Worm (Caenorhabditis elegans) whole organism, L1 larva: ENCODE data around the gene Y66D12A.16.

ENCODE experiments used
- Y116A8C.19 ChIP-seq: sonication (generic microtip); optimal IDR thresholded peaks from 2 replicates; lab custom pipeline; 2016; ENCODE audit warnings: missing compliant biosample characterization, missing genetic modification characterization, borderline replicate concordance
- blmp-1 ChIP-seq: fragments of 150-350 bp; optimal IDR thresholded peaks from 2 replicates; lab custom pipeline; 2014; ENCODE audit warnings: missing biosample characterization, missing genetic modification characterization
- efl-3 ChIP-seq: fragments of 200-800 bp; sonication (Bioruptor generic); optimal IDR thresholded peaks from 2 replicates; lab custom pipeline; 2018; ENCODE audit warnings: mild to moderate bottlenecking, missing genetic modification characterization, missing compliant biosample characterization
- mab-9 ChIP-seq: fragments of 200-800 bp; sonication (Bioruptor generic); IDR thresholded peaks from 2 replicates; pipeline ENCODE4 v1.3.6; 2022; ENCODE audit warnings: missing genetic modification reagents, missing genetic modification characterization, missing compliant biosample characterization
- nhr-237 ChIP-seq: fragments of 150-350 bp; optimal IDR thresholded peaks from 2 replicates; lab custom pipeline; 2014; ENCODE audit warnings: missing biosample characterization, missing genetic modification characterization
- tlp-1 ChIP-seq: fragments of 150-350 bp; optimal IDR thresholded peaks from 2 replicates; lab custom pipeline; 2014; ENCODE audit warnings: missing biosample characterization, missing genetic modification characterization
- xbp-1 ChIP-seq: sonication (generic microtip); optimal IDR thresholded peaks from 2 replicates; lab custom pipeline; 2016; ENCODE audit warnings: missing genetic modification characterization, missing compliant biosample characterization

- no peak for TF ChIP-seq efl-3 (GFP tag; lab: Kevin White, UChicago)
- TF ChIP-seq xbp-1 (tag; lab: Kevin White, UChicago), result no peak
- TF ChIP-seq mab-9 (GFP tag; lab: Robert Waterston, UW), result no peak
- no peak for TF ChIP-seq nhr-237 (tag; lab: Kevin White, UChicago)
- TF ChIP-seq tlp-1 (tag; lab: Kevin White, UChicago), result no peak
- TF ChIP-seq blmp-1 (tag; lab: Kevin White, UChicago), result no peak
- no peak for TF ChIP-seq Y116A8C.19 (tag; lab: Kevin White, UChicago)
Measured at ce11 chrIII:11573921-11574320, 50.6 kb downstream of the Y66D12A.16 start, which contains the start of gene Y66D12A.8.
